Worm (Caenorhabditis elegans): ENCODE results near the gene R06F6.14.

The R06F6.14 gene

ce11 chrII:10767977-10768376 is 41.1 kb upstream of the R06F6.14 start:
- TF ChIP-seq sma-3 (GFP tag; optimal IDR thresholded peaks at IDR 0.05) (no peak), nhr-23 (tag; optimal IDR thresholded peaks at IDR 0.05) (no peak), nhr-21 (tag; optimal IDR thresholded peaks at IDR 0.05) (no peak), Y55F3AM.14 (GFP tag; optimal IDR thresholded peaks at IDR 0.05) (no peak), elt-3 (tag; optimal IDR thresholded peaks at IDR 0.05) (no peak), unc-62 (GFP tag; optimal IDR thresholded peaks at IDR 0.05) (no peak), gmeb-1 (tag; optimal IDR thresholded peaks at IDR 0.05) (no peak), ztf-4 (tag; optimal IDR thresholded peaks at IDR 0.05) (no peak), nhr-237 (tag; optimal IDR thresholded peaks at IDR 0.05) (no peak), mbf-1 (tag; optimal IDR thresholded peaks at IDR 0.05) (no peak), blmp-1 (tag; optimal IDR thresholded peaks at IDR 0.05; ENCODE audit: insufficient read depth) (no peak)

ce11 chrII:10769291-10769690 is 39.8 kb upstream of the R06F6.14 start:
- peak; percentile 28 for TF ChIP-seq sma-9 (GFP tag; optimal IDR thresholded peaks at IDR 0.05)
- no peak for TF ChIP-seq sma-9 (tag; optimal IDR thresholded peaks at IDR 0.05)
- TF ChIP-seq C34F6.9 (tag; optimal IDR thresholded peaks at IDR 0.05) = peak; percentile 25
- no peak for TF ChIP-seq unc-39 (tag; optimal IDR thresholded peaks at IDR 0.05)
- no peak for TF ChIP-seq nhr-237 (tag; optimal IDR thresholded peaks at IDR 0.05)
- TF ChIP-seq nhr-23 (tag; optimal IDR thresholded peaks at IDR 0.05) = no peak
- TF ChIP-seq ztf-11 (tag; optimal IDR thresholded peaks at IDR 0.05) = no peak
- TF ChIP-seq lsy-2 (tag; optimal IDR thresholded peaks at IDR 0.05) = no peak
- TF ChIP-seq nhr-77 (tag; optimal IDR thresholded peaks at IDR 0.05) = no peak
- TF ChIP-seq elt-3 (tag; optimal IDR thresholded peaks at IDR 0.05) = no peak
- no peak for TF ChIP-seq fos-1 (tag; optimal IDR thresholded peaks at IDR 0.05)
- TF ChIP-seq unc-55 (GFP tag; optimal IDR thresholded peaks at IDR 0.05) = peak; percentile 11
- no peak for TF ChIP-seq skn-1 (tag; optimal IDR thresholded peaks at IDR 0.05)

ce11 chrII:10778026-10778425 is 31.1 kb upstream of the R06F6.14 start, which contains the start of gene mpz-1:
TSS of gene mpz-1 (minus strand) at chrII:10778126.
- TF ChIP-seq nhr-237 (tag; optimal IDR thresholded peaks at IDR 0.05) = no peak
- TF ChIP-seq nhr-11 (tag; optimal IDR thresholded peaks at IDR 0.05) = no peak
- no peak for TF ChIP-seq mab-5 (tag; optimal IDR thresholded peaks at IDR 0.05)
- no peak for TF ChIP-seq ztf-11 (tag; optimal IDR thresholded peaks at IDR 0.05)

ce11 chrII:10783201-10783962 is 25.7 kb upstream of the R06F6.14 start, which contains the start of gene ect-2:
TSS of gene ect-2 (minus strand) at chrII:10783962.
- no peak for TF ChIP-seq lin-13 (GFP tag; optimal IDR thresholded peaks at IDR 0.05)
- TF ChIP-seq mab-5 (tag; optimal IDR thresholded peaks at IDR 0.05) = no peak
- TF ChIP-seq gmeb-1 (tag; optimal IDR thresholded peaks at IDR 0.05) = peak; percentile 79
- no peak for TF ChIP-seq fos-1 (tag; optimal IDR thresholded peaks at IDR 0.05)
- peak; percentile 43 for TF ChIP-seq unc-55 (GFP tag; optimal IDR thresholded peaks at IDR 0.05)
- TF ChIP-seq mdl-1 (tag; optimal IDR thresholded peaks at IDR 0.05) = no peak
- no peak for TF ChIP-seq ceh-82 (tag; optimal IDR thresholded peaks at IDR 0.05)
- TF ChIP-seq C34F6.9 (tag; optimal IDR thresholded peaks at IDR 0.05) = peak; percentile 29
- no peak for TF ChIP-seq blmp-1 (tag; optimal IDR thresholded peaks at IDR 0.05; ENCODE audit: insufficient read depth)
- TF ChIP-seq nhr-237 (tag; optimal IDR thresholded peaks at IDR 0.05) = no peak
- no peak for TF ChIP-seq aly-2 (tag; optimal IDR thresholded peaks at IDR 0.05)
- TF ChIP-seq ama-1 (optimal IDR thresholded peaks at IDR 0.05) = no peak
- no peak for TF ChIP-seq alr-1 (tag; optimal IDR thresholded peaks at IDR 0.05)
- TF ChIP-seq lin-11 (tag; optimal IDR thresholded peaks at IDR 0.05) = no peak
- peak in 1 of 2 experiments; percentile 29 for TF ChIP-seq lsy-2 (tag; optimal IDR thresholded peaks at IDR 0.05)
- no peak for TF ChIP-seq nhr-23 (tag; optimal IDR thresholded peaks at IDR 0.05)
- TF ChIP-seq sma-3 (GFP tag; optimal IDR thresholded peaks at IDR 0.05) = no peak

ce11 chrII:10784248-10784647 is 24.8 kb upstream of the R06F6.14 start:
- no peak for TF ChIP-seq unc-62 (GFP tag; optimal IDR thresholded peaks at IDR 0.05)
- no peak for TF ChIP-seq egl-27 (tag; optimal IDR thresholded peaks at IDR 0.05)

Data from whole organism, L2 larva.